Worm (Caenorhabditis elegans): Measurements from ENCODE around the gene F14B8.4.

Gene F14B8.4

ce11 chrX:6899848-6900247 lies at the start of gene F14B8.4:
F14B8.4 (minus strand) TSS chrX:6899948.
- no peak for TF ChIP-seq pha-4 (tag; optimal IDR thresholded peaks at IDR 0.05)
- TF ChIP-seq tbx-7 (tag; optimal IDR thresholded peaks at IDR 0.05): no peak
- TF ChIP-seq npax-4 (tag; optimal IDR thresholded peaks at IDR 0.05): no peak
- no peak for TF ChIP-seq T23F11.4 (GFP tag; optimal IDR thresholded peaks at IDR 0.05)
- no peak for TF ChIP-seq che-1 (tag; optimal IDR thresholded peaks at IDR 0.05)
- TF ChIP-seq unc-42 (tag; optimal IDR thresholded peaks at IDR 0.05): no peak
- no peak for TF ChIP-seq ceh-45 (GFP tag; IDR thresholded peaks at IDR 0.05)
- no peak for TF ChIP-seq ceh-2 (tag; optimal IDR thresholded peaks at IDR 0.05)
- TF ChIP-seq K09A11.1 (tag; optimal IDR thresholded peaks at IDR 0.05; ENCODE audit: insufficient read depth): no peak
- no peak for TF ChIP-seq zip-5 (tag; optimal IDR thresholded peaks at IDR 0.05)
- no peak for TF ChIP-seq ceh-14 (tag; optimal IDR thresholded peaks at IDR 0.05)
- TF ChIP-seq eyg-1 (tag; optimal IDR thresholded peaks at IDR 0.05): no peak
- no peak for TF ChIP-seq hlh-30 (tag; optimal IDR thresholded peaks at IDR 0.05; ENCODE audit: insufficient read depth)

DNA sequence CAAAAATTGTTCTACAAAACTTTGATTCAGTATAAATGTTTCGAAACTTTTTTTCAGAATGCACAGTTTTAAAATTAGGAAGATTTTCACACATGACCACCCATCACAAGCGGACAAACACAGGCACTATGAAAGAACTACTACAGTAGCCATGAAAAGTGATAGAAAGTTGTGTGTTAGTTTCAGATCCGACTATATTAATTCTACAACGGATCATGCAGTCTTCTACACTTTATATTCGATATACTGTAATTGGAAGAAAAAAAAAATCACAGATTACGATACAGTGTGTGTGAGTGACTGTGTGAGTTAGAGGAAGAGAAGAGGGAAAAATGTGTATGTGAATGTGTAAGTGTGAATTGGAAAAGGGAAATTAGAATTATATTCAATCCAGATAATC lies 47.0 kb upstream of the F14B8.4 start:
- TF ChIP-seq hlh-15 (tag; optimal IDR thresholded peaks at IDR 0.05) (no peak), pax-1 (tag; optimal IDR thresholded peaks at IDR 0.05) (no peak), nhr-11 (tag; optimal IDR thresholded peaks at IDR 0.05) (no peak), ztf-16 (tag; optimal IDR thresholded peaks at IDR 0.05) (no peak), ceh-2 (tag; optimal IDR thresholded peaks at IDR 0.05) (no peak)

- TF ChIP-seq pat-9 (tag; optimal IDR thresholded peaks at IDR 0.05) (no peak), nfya-1 (tag; optimal IDR thresholded peaks at IDR 0.05) (no peak), ceh-2 (tag; optimal IDR thresholded peaks at IDR 0.05) (no peak), gmeb-2 (tag; optimal IDR thresholded peaks at IDR 0.05) (no peak), ttx-3 (tag; optimal IDR thresholded peaks at IDR 0.05) (no peak), ref-2 (tag; optimal IDR thresholded peaks at IDR 0.05) (no peak), hlh-8 (tag; optimal IDR thresholded peaks at IDR 0.05) (no peak), eyg-1 (tag; optimal IDR thresholded peaks at IDR 0.05) (no peak), K02D7.2 (tag; optimal IDR thresholded peaks at IDR 0.05) (no peak), ceh-9 (tag; optimal IDR thresholded peaks at IDR 0.05) (no peak), lin-11 (tag; optimal IDR thresholded peaks at IDR 0.05) (no peak), ceh-48 (tag; optimal IDR thresholded peaks at IDR 0.05) (no peak), pha-2 (tag; optimal IDR thresholded peaks at IDR 0.05) (no peak), F13H6.1 (tag; optimal IDR thresholded peaks at IDR 0.05) (no peak), hlh-30 (tag; optimal IDR thresholded peaks at IDR 0.05; ENCODE audit: insufficient read depth) (no peak), ceh-19 (GFP tag; optimal IDR thresholded peaks at IDR 0.05) (no peak), pha-4 (tag; optimal IDR thresholded peaks at IDR 0.05) (no peak), odd-2 (tag; optimal IDR thresholded peaks at IDR 0.05) (no peak), ceh-24 (tag; optimal IDR thresholded peaks at IDR 0.05) (no peak)
Measured at ce11 chrX:6941711-6942110, 42.0 kb upstream of the F14B8.4 start.

DNA sequence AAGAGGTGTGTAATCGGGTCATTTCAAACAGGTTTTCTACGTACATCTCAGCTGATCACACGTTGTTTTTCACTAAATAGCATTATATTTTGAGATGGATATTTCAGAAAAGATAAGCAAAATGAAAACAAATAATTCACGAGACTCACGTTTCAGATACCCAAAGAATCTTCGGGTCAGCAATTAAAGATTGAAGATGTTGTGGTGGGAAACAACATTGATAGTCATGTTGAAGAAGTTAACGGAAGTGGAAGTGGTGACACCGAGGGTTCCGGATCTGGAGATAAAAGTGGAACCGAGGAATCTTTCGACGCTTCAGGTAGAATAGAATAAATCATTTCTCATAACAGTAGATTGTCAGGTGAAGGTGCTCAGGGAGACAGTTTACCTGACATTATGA lies 41.0 kb upstream of the F14B8.4 start:
- TF ChIP-seq unc-42 (tag; optimal IDR thresholded peaks at IDR 0.05): no peak
- no peak for TF ChIP-seq hlh-8 (tag; optimal IDR thresholded peaks at IDR 0.05)
- TF ChIP-seq ceh-14 (tag; optimal IDR thresholded peaks at IDR 0.05): no peak
- TF ChIP-seq fkh-6 (tag; optimal IDR thresholded peaks at IDR 0.05): no peak
- TF ChIP-seq ceh-30 (tag; optimal IDR thresholded peaks at IDR 0.05): no peak
- TF ChIP-seq elt-4 (tag; optimal IDR thresholded peaks at IDR 0.05): no peak

DNA sequence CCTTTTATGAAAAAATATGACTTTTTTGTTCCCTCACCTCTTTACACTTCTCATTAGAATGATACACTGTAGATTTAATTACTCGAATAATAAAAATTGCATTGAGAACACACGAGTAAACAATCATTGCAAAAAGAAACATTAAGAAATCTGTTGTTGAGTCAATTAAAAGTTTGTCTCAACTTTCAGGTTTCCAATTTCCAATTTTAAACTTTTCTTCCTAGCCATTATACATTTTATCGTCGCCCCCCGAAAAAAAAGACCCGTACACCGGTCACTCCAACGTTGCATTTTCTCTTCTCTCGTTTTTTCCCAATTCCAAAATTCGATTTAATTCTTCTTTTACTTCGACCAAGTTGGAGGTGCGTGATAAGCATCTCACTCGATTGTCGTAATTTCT lies 40.2 kb upstream of the F14B8.4 start, which contains the start of gene C16E9.1:
Gene C16E9.1 (plus strand): TSS at position 301 of the 400 bp plus-strand sequence.
- no peak for TF ChIP-seq K09A11.1 (tag; optimal IDR thresholded peaks at IDR 0.05; ENCODE audit: insufficient read depth)
- no peak for TF ChIP-seq sdc-2 (tag; optimal IDR thresholded peaks at IDR 0.05)
- TF ChIP-seq unc-42 (tag; optimal IDR thresholded peaks at IDR 0.05): no peak
- no peak for TF ChIP-seq nhr-11 (tag; optimal IDR thresholded peaks at IDR 0.05)
- no peak for TF ChIP-seq K02D7.2 (tag; optimal IDR thresholded peaks at IDR 0.05)
- TF ChIP-seq gmeb-2 (tag; optimal IDR thresholded peaks at IDR 0.05): no peak
- no peak for TF ChIP-seq hlh-6 (tag; optimal IDR thresholded peaks at IDR 0.05)
- TF ChIP-seq zip-5 (tag; optimal IDR thresholded peaks at IDR 0.05): no peak
- TF ChIP-seq fax-1 (tag; optimal IDR thresholded peaks at IDR 0.05): no peak
- TF ChIP-seq hlh-15 (tag; optimal IDR thresholded peaks at IDR 0.05): no peak
- TF ChIP-seq pag-3 (tag; optimal IDR thresholded peaks at IDR 0.05; ENCODE audit: borderline replicate concordance): no peak
- no peak for TF ChIP-seq hlh-8 (tag; optimal IDR thresholded peaks at IDR 0.05)
- TF ChIP-seq ceh-34 (tag; optimal IDR thresholded peaks at IDR 0.05): no peak
- TF ChIP-seq sox-4 (tag; optimal IDR thresholded peaks at IDR 0.05): no peak
- no peak for TF ChIP-seq elt-2 (tag; optimal IDR thresholded peaks at IDR 0.05)
- TF ChIP-seq ceh-30 (tag; optimal IDR thresholded peaks at IDR 0.05): no peak
